Worm (Caenorhabditis elegans): ENCODE measurements around the gene W03A5.2.

ce11 chrIII:5379879-5380331 is 25.9 kb upstream of the W03A5.2 start, which contains the start of gene paqr-2:
- TF ChIP-seq hnd-1 (tag; optimal IDR thresholded peaks at IDR 0.05): no peak
- TF ChIP-seq ama-1 (optimal IDR thresholded peaks at IDR 0.05): no peak
- no peak for TF ChIP-seq ceh-13 (GFP tag; optimal IDR thresholded peaks at IDR 0.05)
